Fruit fly (Drosophila melanogaster) whole organism, embryonic: ENCODE measurements around the gene APP-BP1.

Source experiments
- BtbVII ChIP-seq: fragments of 200-800 bp; sonication (Bioruptor generic); optimal IDR thresholded peaks from 3 replicates; lab custom pipeline; 2017; ENCODE audit warnings: missing biosample characterization, mild to moderate bottlenecking, missing genetic modification characterization
- CG10979 ChIP-seq: fragments of 200-800 bp; sonication (Bioruptor generic); optimal IDR thresholded peaks from 2 replicates; lab custom pipeline; 2018; ENCODE audit warnings: missing biosample characterization, mild to moderate bottlenecking, missing genetic modification characterization, moderate library complexity
- CG14050 ChIP-seq: fragments of 200-800 bp; sonication (Bioruptor generic); IDR thresholded peaks from 3 replicates; pipeline ENCODE4 v1.3.6; 2022; ENCODE audit warnings: missing biosample characterization, missing genetic modification characterization
- CG15696 ChIP-seq: fragments of 200-800 bp; sonication (Bioruptor generic); optimal IDR thresholded peaks from 2 replicates; lab custom pipeline; 2019; ENCODE audit warnings: missing biosample characterization, mild to moderate bottlenecking, missing genetic modification characterization, moderate library complexity
- CG1647 ChIP-seq: fragments of 200-800 bp; sonication (Bioruptor generic); optimal IDR thresholded peaks from 3 replicates; lab custom pipeline; 2016; ENCODE audit warnings: missing biosample characterization, missing genetic modification characterization
- CG16863 ChIP-seq: fragments of 200-800 bp; sonication (Bioruptor generic); optimal IDR thresholded peaks from 3 replicates; lab custom pipeline; 2016; ENCODE audit warnings: missing biosample characterization, missing genetic modification characterization
- CG18262 ChIP-seq: fragments of 200-800 bp; optimal IDR thresholded peaks from 3 replicates; lab custom pipeline; 2019; ENCODE audit warnings: missing biosample characterization, mild to moderate bottlenecking, missing genetic modification characterization, moderate library complexity
- CG18619 ChIP-seq: fragments of 200-800 bp; sonication (Bioruptor generic); optimal IDR thresholded peaks from 3 replicates; lab custom pipeline; 2017; ENCODE audit warnings: missing biosample characterization, mild to moderate bottlenecking, missing genetic modification characterization
- CG30431 ChIP-seq: fragments of 200-800 bp; sonication (Bioruptor generic); optimal IDR thresholded peaks from 2 replicates; lab custom pipeline; 2017; ENCODE audit warnings: missing biosample characterization, missing genetic modification characterization
- CG6765 ChIP-seq: fragments of 200-800 bp; sonication (Bioruptor generic); optimal IDR thresholded peaks from 3 replicates; lab custom pipeline; 2017; ENCODE audit warnings: missing biosample characterization, mild to moderate bottlenecking, missing genetic modification characterization
- CG7786 ChIP-seq: fragments of 200-800 bp; sonication (Bioruptor generic); optimal IDR thresholded peaks from 2 replicates; lab custom pipeline; 2016; ENCODE audit warnings: missing biosample characterization, missing genetic modification characterization
- CG7987 ChIP-seq: fragments of 200-800 bp; sonication (Bioruptor generic); optimal IDR thresholded peaks from 2 replicates; lab custom pipeline; 2018; ENCODE audit warnings: missing biosample characterization, mild to moderate bottlenecking, missing genetic modification characterization, moderate library complexity
- CG9876 ChIP-seq: fragments of 200-800 bp; sonication (Bioruptor generic); optimal IDR thresholded peaks from 2 replicates; lab custom pipeline; 2016; ENCODE audit warnings: missing biosample characterization, missing genetic modification characterization
- CkIIα-i1 ChIP-seq: fragments of 200-800 bp; sonication (Bioruptor generic); IDR thresholded peaks from 2 replicates; pipeline ENCODE4 v1.3.6; 2022; ENCODE audit warnings: missing biosample characterization, missing genetic modification characterization
- Dad ChIP-seq: fragments of 200-800 bp; sonication (Bioruptor generic); optimal IDR thresholded peaks from 3 replicates; lab custom pipeline; 2016; ENCODE audit warnings: missing biosample characterization, missing genetic modification characterization
- Dbx ChIP-seq: fragments of 200-800 bp; sonication (Bioruptor generic); IDR thresholded peaks from 3 replicates; pipeline ENCODE4 v1.3.6; 2022; ENCODE audit warnings: missing biosample characterization, missing genetic modification characterization
- Deaf1 ChIP-seq: fragments of 200-800 bp; optimal IDR thresholded peaks from 3 replicates; lab custom pipeline; 2019; ENCODE audit warnings: missing biosample characterization, mild to moderate bottlenecking, missing genetic modification characterization, moderate library complexity
- Doc2 ChIP-seq: fragments of 200-800 bp; sonication (Bioruptor generic); IDR thresholded peaks from 2 replicates; pipeline ENCODE4 v1.3.6; 2022; ENCODE audit warnings: missing biosample characterization, missing genetic modification characterization
- Dref ChIP-seq: fragments of 200-800 bp; sonication (Bioruptor generic); IDR thresholded peaks from 2 replicates; pipeline ENCODE4 v1.3.6; 2022; ENCODE audit warnings: missing biosample characterization, missing genetic modification characterization
- Drgx ChIP-seq: fragments of 200-800 bp; sonication (Bioruptor generic); IDR thresholded peaks from 2 replicates; pipeline ENCODE4 v1.3.6; 2022; ENCODE audit warnings: missing biosample characterization, missing genetic modification characterization
- Fer1 ChIP-seq: fragments of 200-800 bp; sonication (Bioruptor generic); optimal IDR thresholded peaks from 2 replicates; lab custom pipeline; 2017; ENCODE audit warnings: missing biosample characterization, mild to moderate bottlenecking, missing genetic modification characterization
- Hr51 ChIP-seq, 2 experiments: fragments of 200-800 bp; sonication (Bioruptor generic); optimal IDR thresholded peaks; 2 replicates in 1 of 2; 3 replicates in 1 of 2; lab custom pipeline; 2016 to 2018; ENCODE audit warnings: missing biosample characterization in 2 of 2, missing genetic modification characterization in 2 of 2, mild to moderate bottlenecking in 1 of 2, moderate library complexity in 1 of 2
- Nf-YA ChIP-seq: fragments of 200-800 bp; sonication (Bioruptor generic); IDR thresholded peaks from 2 replicates; pipeline ENCODE4 v1.3.6; 2022; ENCODE audit warnings: missing biosample characterization, missing genetic modification characterization
- Nf-YC ChIP-seq: fragments of 200-800 bp; optimal IDR thresholded peaks from 3 replicates; lab custom pipeline; 2019; ENCODE audit warnings: missing biosample characterization, mild to moderate bottlenecking, missing genetic modification characterization, moderate library complexity
- NfI ChIP-seq: fragments of 200-800 bp; sonication (Bioruptor generic); optimal IDR thresholded peaks from 3 replicates; lab custom pipeline; 2018; ENCODE audit warnings: missing biosample characterization, mild to moderate bottlenecking, missing genetic modification characterization, moderate library complexity
- Poxn ChIP-seq: fragments of 200-800 bp; sonication (Bioruptor generic); IDR thresholded peaks from 2 replicates; pipeline ENCODE4 v1.3.6; 2022; ENCODE audit warnings: missing biosample characterization, missing genetic modification characterization
- Sry-β ChIP-seq: fragments of 200-800 bp; sonication (Bioruptor generic); optimal IDR thresholded peaks from 2 replicates; lab custom pipeline; 2018; ENCODE audit warnings: missing biosample characterization, mild to moderate bottlenecking, missing genetic modification characterization, moderate library complexity
- Stat92E ChIP-seq, 3 experiments: fragments of >200 bp in 2 of 3; fragments of 200-800 bp in 1 of 3; sonication (Bioruptor generic) in 1 of 3; optimal IDR thresholded peaks; 2 replicates each; lab custom pipeline; 2017 to 2019; ENCODE audit warnings: missing biosample characterization in 3 of 3, missing genetic modification characterization in 3 of 3, mild to moderate bottlenecking in 1 of 3, moderate library complexity in 1 of 3
- Trl ChIP-seq, 3 experiments: fragments of >200 bp in 2 of 3; fragments of 200-800 bp in 1 of 3; sonication (Bioruptor generic) in 1 of 3; optimal IDR thresholded peaks; 2 replicates in 1 of 3; 3 replicates in 2 of 3; lab custom pipeline; 2016 to 2017; ENCODE audit warnings: missing biosample characterization in 1 of 3, missing genetic modification characterization in 1 of 3
- ap ChIP-seq: fragments of 200-800 bp; sonication (Bioruptor generic); IDR thresholded peaks from 2 replicates; pipeline ENCODE4 v1.3.6; 2022; ENCODE audit warnings: missing biosample characterization, missing genetic modification characterization
- cg ChIP-seq: fragments of 200-800 bp; sonication (Bioruptor generic); optimal IDR thresholded peaks from 3 replicates; lab custom pipeline; 2019; ENCODE audit warnings: missing biosample characterization, mild to moderate bottlenecking, missing genetic modification characterization, moderate library complexity
- crc ChIP-seq: fragments of 200-800 bp; sonication (Bioruptor generic); optimal IDR thresholded peaks from 2 replicates; lab custom pipeline; 2016; ENCODE audit warnings: missing biosample characterization, missing genetic modification characterization
- crol ChIP-seq: fragments of 200-800 bp; sonication (Bioruptor generic); IDR thresholded peaks from 2 replicates; pipeline ENCODE4 v1.3.6; 2022; ENCODE audit warnings: missing biosample characterization, missing genetic modification characterization
- dpn ChIP-seq, 2 experiments: fragments of 200-800 bp; sonication (Bioruptor generic); optimal IDR thresholded peaks; 3 replicates each; lab custom pipeline; 2016; ENCODE audit warnings: missing biosample characterization in 2 of 2, missing genetic modification characterization in 2 of 2
- en ChIP-seq: fragments of 200-800 bp; sonication (Bioruptor generic); optimal IDR thresholded peaks from 2 replicates; lab custom pipeline; 2016; ENCODE audit warnings: missing biosample characterization, missing genetic modification characterization
- gcm ChIP-seq: fragments of 200-800 bp; sonication (Bioruptor generic); optimal IDR thresholded peaks from 2 replicates; lab custom pipeline; 2019; ENCODE audit warnings: missing biosample characterization, mild to moderate bottlenecking, missing genetic modification characterization, moderate library complexity
- kni ChIP-seq: fragments of 200-800 bp; sonication (Bioruptor generic); optimal IDR thresholded peaks from 3 replicates; lab custom pipeline; 2017; ENCODE audit warnings: mild to moderate bottlenecking, missing biosample characterization, missing genetic modification reagents, missing genetic modification characterization
- mld ChIP-seq: fragments of 200-800 bp; sonication (Bioruptor generic); IDR thresholded peaks from 3 replicates; pipeline ENCODE4 v1.3.6; 2022; ENCODE audit warnings: missing biosample characterization, missing genetic modification characterization; ENCODE audit not compliant: partially characterized antibody
- prd ChIP-seq, 3 experiments: fragments of >200 bp in 2 of 3; fragments of 200-800 bp in 1 of 3; sonication (Bioruptor generic) in 1 of 3; optimal IDR thresholded peaks in 2 of 3; IDR thresholded peaks in 1 of 3; 2 replicates in 2 of 3; 3 replicates in 1 of 3; pipeline versions ENCODE4 v1.3.6 to Lab custom; 2017 to 2022; ENCODE audit warnings: missing biosample characterization in 1 of 3, missing genetic modification characterization in 1 of 3
- repo ChIP-seq: fragments of 200-800 bp; sonication (Bioruptor generic); optimal IDR thresholded peaks from 2 replicates; lab custom pipeline; 2016; ENCODE audit warnings: missing biosample characterization, missing genetic modification characterization
- rib ChIP-seq: fragments of 200-800 bp; sonication (Bioruptor generic); IDR thresholded peaks from 2 replicates; pipeline ENCODE4 v1.3.6; 2022; ENCODE audit warnings: missing biosample characterization, missing genetic modification characterization
- sd ChIP-seq: fragments of 200-800 bp; sonication (Bioruptor generic); optimal IDR thresholded peaks from 3 replicates; lab custom pipeline; 2018; ENCODE audit warnings: missing biosample characterization, mild to moderate bottlenecking, missing genetic modification characterization, moderate library complexity
- sens ChIP-seq: fragments of 200-800 bp; sonication (Bioruptor generic); peaks from one replicate; lab custom pipeline; 2016; ENCODE audit warnings: missing biosample characterization, missing genetic modification characterization
- so ChIP-seq: fragments of 200-800 bp; sonication (Bioruptor generic); IDR thresholded peaks from 3 replicates; pipeline ENCODE4 v1.3.6; 2022; ENCODE audit warnings: missing biosample characterization, missing genetic modification characterization
- sqz ChIP-seq: fragments of 200-800 bp; sonication (Bioruptor generic); optimal IDR thresholded peaks from 3 replicates; lab custom pipeline; 2018; ENCODE audit warnings: missing biosample characterization, mild to moderate bottlenecking, missing genetic modification characterization
- ssp ChIP-seq: fragments of 200-800 bp; sonication (Bioruptor generic); IDR thresholded peaks from 2 replicates; pipeline ENCODE4 v1.3.6; 2022; ENCODE audit warnings: missing biosample characterization, missing genetic modification characterization
- stwl ChIP-seq: fragments of 200-800 bp; sonication (Bioruptor generic); optimal IDR thresholded peaks from 3 replicates; lab custom pipeline; 2018; ENCODE audit warnings: missing biosample characterization, mild to moderate bottlenecking, missing genetic modification characterization, moderate library complexity
- tgo ChIP-seq: fragments of 200-800 bp; sonication (Bioruptor generic); IDR thresholded peaks from 3 replicates; pipeline ENCODE4 v1.3.6; 2022; ENCODE audit warnings: missing biosample characterization, missing genetic modification characterization
- tx ChIP-seq: fragments of 200-800 bp; sonication (Bioruptor generic); optimal IDR thresholded peaks from 2 replicates; lab custom pipeline; 2016; ENCODE audit warnings: missing biosample characterization, missing genetic modification characterization
- zf30C ChIP-seq: fragments of 200-800 bp; sonication (Bioruptor generic); optimal IDR thresholded peaks from 3 replicates; lab custom pipeline; 2018; ENCODE audit warnings: missing biosample characterization, mild to moderate bottlenecking, missing genetic modification characterization

APP-BP1 gene

dm6 chr3L:11061200-11061599 lies 37.0 kb upstream of the APP-BP1 start, which contains the start of the genes CG6321 and Blos2 (continued):
- no peak for TF ChIP-seq rib (GFP tag; lab: Robert Waterston, UW)
- TF ChIP-seq stwl = peak; percentile 30
- TF ChIP-seq sd (tag; lab: Kevin White, UChicago) = peak; percentile 67
- peak; percentile 63; the same call in 2 of the 3 replicates for TF ChIP-seq Dbx
- peak; percentile 19 for TF ChIP-seq CG6765 (GFP tag; lab: Kevin White, UChicago)
- TF ChIP-seq Hr51 (GFP tag; optimal IDR thresholded peaks at IDR 0.05; lab: Kevin White, UChicago) = peak; percentile 5 to 88
- TF ChIP-seq CG15696 (tag; lab: Kevin White, UChicago) = peak; percentile 76
- TF ChIP-seq repo = no peak
- no peak for TF ChIP-seq zf30C (GFP tag; lab: Kevin White, UChicago)
- peak; percentile 58 for TF ChIP-seq CG18619
- no peak for TF ChIP-seq Dref (GFP tag; lab: Robert Waterston, UW)
- no peak for TF ChIP-seq Stat92E (GFP tag; optimal IDR thresholded peaks at IDR 0.05; lab: Kevin White, UChicago)
- TF ChIP-seq CG7786 = peak; percentile 13
- TF ChIP-seq cg (GFP tag; lab: Kevin White, UChicago) = no peak
- TF ChIP-seq Sry-β (GFP tag; lab: Kevin White, UChicago) = peak; percentile 14
- peak; percentile 27 for TF ChIP-seq en
- TF ChIP-seq CG16863 (GFP tag; lab: Kevin White, UChicago) = peak; percentile 1
- TF ChIP-seq dpn (GFP tag; optimal IDR thresholded peaks at IDR 0.05; lab: Kevin White, UChicago) = peak; percentile 69 to 77
- TF ChIP-seq crol (GFP tag; lab: Robert Waterston, UW) = no peak
- TF ChIP-seq ap = peak; percentile 23; the same call in 1 of the 2 replicates
- TF ChIP-seq gcm (GFP tag; lab: Kevin White, UChicago) = peak; percentile 81
- TF ChIP-seq BtbVII (GFP tag; lab: Kevin White, UChicago) = peak; percentile 71
- no peak for TF ChIP-seq mld
- TF ChIP-seq kni = no peak
- peak; percentile 93 for TF ChIP-seq sens
- peak; percentile 4 for TF ChIP-seq CG7987 (GFP tag; lab: Kevin White, UChicago)
- no peak for TF ChIP-seq Trl (optimal IDR thresholded peaks at IDR 0.05; lab: Kevin White, UChicago)
- TF ChIP-seq Trl (GFP tag; optimal IDR thresholded peaks at IDR 0.05; lab: Kevin White, UChicago) = peak; percentile 45
- TF ChIP-seq NfI = peak; percentile 66
- TF ChIP-seq Doc2 (GFP tag; lab: Robert Waterston, UW) = no peak
- no peak for TF ChIP-seq CkIIα-i1 (GFP tag; lab: Robert Waterston, UW)
- TF ChIP-seq Dad (GFP tag; lab: Kevin White, UChicago) = peak; percentile 26
- TF ChIP-seq tgo = peak; percentile 64; the same call in 1 of the 3 replicates
- no peak for TF ChIP-seq CG9876 (GFP tag; lab: Kevin White, UChicago)
- peak; percentile 3 for TF ChIP-seq tx (GFP tag; lab: Kevin White, UChicago)
- TF ChIP-seq ssp = no peak
- TF ChIP-seq sqz (GFP tag; lab: Kevin White, UChicago) = peak; percentile 20
- peak; percentile 69 for TF ChIP-seq Nf-YC
- no peak for TF ChIP-seq prd (optimal IDR thresholded peaks at IDR 0.05; lab: Kevin White, UChicago)
- TF ChIP-seq prd (GFP tag; IDR thresholded peaks at IDR 0.05; lab: Robert Waterston, UW) = peak; percentile 61; the same call in 2 of the 3 replicates
- TF ChIP-seq CG10979 (tag; lab: Kevin White, UChicago) = peak; percentile 81
- TF ChIP-seq CG1647 (GFP tag; lab: Kevin White, UChicago) = peak; percentile 3
- TF ChIP-seq Nf-YA (GFP tag; lab: Robert Waterston, UW) = 0 out of 2 replicates have a peak, but pooled peaks have one; percentile 32
- TF ChIP-seq CG14050 (GFP tag; lab: Robert Waterston, UW) = peak; percentile 49; the same call in 1 of the 3 replicates
- TF ChIP-seq so (GFP tag; lab: Robert Waterston, UW) = peak; percentile 53; the same call in 1 of the 3 replicates
- no peak for TF ChIP-seq crc (GFP tag; lab: Kevin White, UChicago)
- peak; percentile 86 for TF ChIP-seq CG18262
- no peak for TF ChIP-seq CG30431 (GFP tag; lab: Kevin White, UChicago)
- TF ChIP-seq Poxn (GFP tag; lab: Robert Waterston, UW) = peak; percentile 39; the same call in 1 of the 2 replicates
- TF ChIP-seq Deaf1 (tag; lab: Kevin White, UChicago) = peak; percentile 66
- TF ChIP-seq Fer1 (GFP tag; lab: Kevin White, UChicago) = peak; percentile 87
- TF ChIP-seq Drgx (GFP tag; lab: Robert Waterston, UW) = peak; percentile 77
